Worm (Caenorhabditis elegans) whole organism, L2 larva: Measurements from ENCODE around the gene Y75B7AL.2.

Experiments
- ama-1 ChIP-seq: fragments of 150-350 bp; optimal IDR thresholded peaks from 2 replicates; lab custom pipeline; 2018; ENCODE audit warnings: inconsistent platforms
- blmp-1 ChIP-seq: sonication (generic microtip); optimal IDR thresholded peaks from 2 replicates; lab custom pipeline; 2017; ENCODE audit warnings: missing genetic modification characterization, mild to moderate bottlenecking, missing compliant biosample characterization, antibody characterized with exemption, moderate library complexity; ENCODE audit not compliant: insufficient read depth
- nhr-23 ChIP-seq: fragments of 150-350 bp; optimal IDR thresholded peaks from 2 replicates; lab custom pipeline; 2014; ENCODE audit warnings: missing biosample characterization, missing genetic modification reagents, missing genetic modification characterization
- unc-62 ChIP-seq: fragments of 150-350 bp; optimal IDR thresholded peaks from 2 replicates; lab custom pipeline; 2014; ENCODE audit warnings: missing biosample characterization, missing genetic modification reagents, missing genetic modification characterization
- zag-1 ChIP-seq: fragments of 150-350 bp; optimal IDR thresholded peaks from 2 replicates; lab custom pipeline; 2014; ENCODE audit warnings: missing biosample characterization, missing genetic modification characterization

ce11 chrV:1390415-1390814, 32.5 kb upstream of the Y75B7AL.2 start:
- no peak for TF ChIP-seq zag-1 (tag; lab: Kevin White, UChicago)
- no peak for TF ChIP-seq nhr-23 (tag; lab: Kevin White, UChicago)
- TF ChIP-seq ama-1 (lab: Kevin White, UChicago) = no peak
- no peak for TF ChIP-seq blmp-1
- TF ChIP-seq unc-62 (GFP tag; lab: Kevin White, UChicago) = no peak
